Worm (Caenorhabditis elegans) whole organism, mixed stage, embryonic: ENCODE data around the gene idpp-4.

Source experiments
- lsy-2 ChIP-seq: fragments of 150-350 bp; optimal IDR thresholded peaks from 2 replicates; lab custom pipeline; 2014; ENCODE audit warnings: missing biosample characterization, missing genetic modification characterization
- nhr-12 ChIP-seq: fragments of 150-350 bp; optimal IDR thresholded peaks from 2 replicates; lab custom pipeline; 2014; ENCODE audit warnings: missing biosample characterization, missing genetic modification characterization
- nhr-237 ChIP-seq: fragments of 150-350 bp; optimal IDR thresholded peaks from 2 replicates; lab custom pipeline; 2014; ENCODE audit warnings: missing biosample characterization, missing genetic modification characterization
- ztf-11 ChIP-seq: fragments of 150-350 bp; optimal IDR thresholded peaks from 2 replicates; lab custom pipeline; 2014; ENCODE audit warnings: missing biosample characterization, missing genetic modification characterization

DNA sequence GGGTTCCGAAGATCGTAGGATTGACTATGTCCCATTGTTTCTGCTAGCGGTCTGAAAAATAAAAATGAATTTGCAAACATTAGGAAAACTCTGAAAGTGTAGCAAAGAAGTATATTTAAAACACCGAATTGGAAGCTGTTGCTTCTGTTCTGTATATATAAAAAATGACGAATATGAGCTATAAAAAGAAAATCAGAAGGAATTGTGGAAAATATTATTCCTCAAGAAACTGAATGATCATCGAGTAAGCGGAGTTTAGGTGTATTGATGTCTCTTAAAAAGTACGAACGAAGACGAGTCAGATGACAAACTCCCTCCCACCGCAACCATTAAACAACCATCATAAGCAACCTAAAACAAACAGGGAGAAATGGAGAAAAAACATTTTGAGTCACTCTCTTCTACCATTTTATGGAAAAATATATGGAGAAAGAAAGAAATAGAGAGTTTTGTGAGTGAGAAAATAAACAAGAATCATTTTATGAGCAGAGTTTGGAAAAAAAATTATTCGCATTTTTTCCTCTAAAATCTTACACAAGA is 36.3 kb downstream of the idpp-4 start, which contains the start of gene C07E3.3:
- TF ChIP-seq ztf-11 (tag; lab: Kevin White, UChicago): no peak
- TF ChIP-seq lsy-2 (tag; lab: Kevin White, UChicago): no peak
- no peak for TF ChIP-seq nhr-12 (tag; lab: Kevin White, UChicago)
- no peak for TF ChIP-seq nhr-237 (tag; lab: Kevin White, UChicago)
